Fruit fly (Drosophila melanogaster): ENCODE data around the gene CG17928.

CG17928 gene

DNA sequence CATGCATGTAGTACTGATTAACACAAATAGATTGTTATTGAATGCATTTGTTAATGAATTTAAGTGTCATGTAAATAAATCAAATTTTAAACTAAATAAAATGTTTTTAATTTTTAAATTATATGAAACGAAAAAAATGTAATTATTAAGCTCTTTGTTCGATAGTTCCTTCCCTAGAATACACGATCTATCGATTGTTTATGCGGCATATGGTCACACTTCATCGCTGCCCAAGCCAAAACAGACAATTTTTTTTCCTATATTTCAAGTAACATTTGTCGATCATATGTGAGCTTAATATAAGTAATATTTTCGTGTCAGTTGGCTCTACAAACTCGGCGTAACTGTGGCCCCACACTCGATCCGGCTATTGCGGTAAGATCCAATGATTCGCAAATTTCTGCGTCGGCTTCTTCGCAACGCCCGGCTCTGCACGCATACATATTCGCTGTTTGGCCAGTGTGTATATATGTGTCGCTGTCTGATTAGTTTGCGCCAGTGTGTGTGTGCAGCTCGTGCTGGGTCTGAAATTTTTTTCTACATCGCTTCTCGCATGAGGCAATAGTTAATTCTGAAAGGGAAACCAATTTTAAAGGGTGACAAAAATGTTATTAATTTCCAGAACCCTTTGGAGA is 35.6 kb downstream of the CG17928 start, which contains the start of gene AspRS-m:
AspRS-m (plus strand) TSS at position 207 of the 635 bp plus-strand sequence.
- TF ChIP-seq CG8478 (optimal IDR thresholded peaks at IDR 0.05) (no peak), CTCF (optimal IDR thresholded peaks at IDR 0.05) (no peak)

DNA sequence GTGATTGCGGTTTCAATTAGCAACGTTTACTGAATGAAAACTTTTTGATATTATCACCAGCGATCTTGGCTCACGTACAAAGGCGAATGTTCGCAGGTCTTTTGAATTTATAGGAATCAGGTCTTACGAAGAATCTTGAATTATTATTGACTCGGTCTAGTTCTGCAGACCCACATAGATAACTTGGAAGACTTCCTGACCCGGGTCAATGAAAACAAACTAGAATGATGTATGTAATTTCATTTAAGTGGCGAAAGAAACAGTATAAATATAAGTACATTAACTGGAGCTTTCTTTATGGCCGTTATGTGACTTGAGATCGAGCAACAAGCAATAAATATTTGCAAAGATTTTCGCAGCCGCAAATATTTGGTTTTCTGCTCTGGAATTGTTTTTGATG is 43.0 kb downstream of the CG17928 start, which contains the start of gene CG13282:
CG13282 (minus strand) TSS at position 101 of the 400 bp plus-strand sequence.
- TF ChIP-seq CG8478 (optimal IDR thresholded peaks at IDR 0.05) (no peak), CTCF (optimal IDR thresholded peaks at IDR 0.05) (no peak)

DNA sequence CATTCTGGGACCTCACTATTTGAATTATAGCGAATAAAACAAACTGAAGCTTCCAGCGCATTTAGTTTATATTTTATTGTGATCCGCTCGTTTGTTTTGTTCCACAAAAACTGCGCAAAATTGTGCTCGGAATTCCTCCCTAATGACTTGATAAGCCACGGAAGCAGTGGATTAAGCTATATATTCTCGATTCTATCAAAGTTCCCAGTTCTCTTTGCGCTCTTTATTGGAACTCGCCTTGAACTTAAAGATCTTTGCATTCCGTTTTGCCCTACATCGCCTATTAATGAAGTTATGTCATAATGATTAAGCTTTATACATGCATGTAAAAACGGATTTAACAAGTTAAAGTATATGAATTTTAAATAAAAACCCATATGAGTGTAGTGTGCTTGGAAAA is 45.8 kb downstream of the CG17928 start, which contains the start of gene Nepl9:
Nepl9 (minus strand) TSS at position 101 of the 400 bp plus-strand sequence.
- no peak for TF ChIP-seq CG8478 (optimal IDR thresholded peaks at IDR 0.05)
- TF ChIP-seq CTCF (optimal IDR thresholded peaks at IDR 0.05) = no peak

dm6 chr2L:16837672-16838071 is 46.3 kb downstream of the CG17928 start, which contains the start of the genes SclA and SclB:
Gene SclA (plus strand): TSS chr2L:16837972.
Gene SclB (plus strand): TSS chr2L:16837972.
- TF ChIP-seq CTCF (optimal IDR thresholded peaks at IDR 0.05) (no peak), CG8478 (optimal IDR thresholded peaks at IDR 0.05) (no peak)

- no peak for TF ChIP-seq CG8478 (optimal IDR thresholded peaks at IDR 0.05)
Measured at dm6 chr2L:16839665-16840064, 48.3 kb downstream of the CG17928 start.

- TF ChIP-seq CG8478 (optimal IDR thresholded peaks at IDR 0.05) = no peak
- TF ChIP-seq CTCF (optimal IDR thresholded peaks at IDR 0.05) = no peak
Measured at dm6 chr2L:16842505-16842904, 51.1 kb downstream of the CG17928 start.
